Fruit fly (Drosophila melanogaster) whole organism, wandering third instar larva: ENCODE measurements around the gene NKCC.

Source experiments
- Abd-B ChIP-seq: fragments of >200 bp; optimal IDR thresholded peaks from 2 replicates; lab custom pipeline; 2017; ENCODE audit warnings: missing biosample characterization, missing genetic modification characterization
- CrebA ChIP-seq: fragments of 200-800 bp; sonication (Bioruptor generic); optimal IDR thresholded peaks from 2 replicates; lab custom pipeline; 2016; ENCODE audit warnings: missing biosample characterization, mild to moderate bottlenecking, missing genetic modification characterization, borderline replicate concordance
- Dfd ChIP-seq: fragments of >200 bp; optimal IDR thresholded peaks from 2 replicates; lab custom pipeline; 2017; ENCODE audit warnings: missing biosample characterization, missing genetic modification characterization
- Dif ChIP-seq: fragments of 200-275, 200-300 bp; sonication (Bioruptor generic); optimal IDR thresholded peaks from 2 replicates; lab custom pipeline; 2018; ENCODE audit warnings: missing biosample characterization, missing genetic modification characterization; ENCODE audit not compliant: partially characterized antibody
- GATAd ChIP-seq: sonication (Bioruptor generic); optimal IDR thresholded peaks from 2 replicates; lab custom pipeline; 2016; ENCODE audit warnings: missing biosample characterization, missing genetic modification characterization
- Hr78 ChIP-seq: fragments of >200 bp; optimal IDR thresholded peaks from 2 replicates; lab custom pipeline; 2017; ENCODE audit warnings: missing biosample characterization, missing genetic modification characterization
- Hr83 ChIP-seq: fragments of 200-300 bp; sonication (Bioruptor generic); optimal IDR thresholded peaks from 2 replicates; lab custom pipeline; 2016; ENCODE audit warnings: missing biosample characterization, mild to moderate bottlenecking, missing genetic modification characterization, moderate library complexity; ENCODE audit not compliant: poor library complexity, severe bottlenecking
- Mio ChIP-seq: sonication (Bioruptor generic); optimal IDR thresholded peaks from 2 replicates; lab custom pipeline; 2016; ENCODE audit warnings: missing biosample characterization, missing genetic modification characterization
- Vsx2 ChIP-seq: fragments of 200-300, 225-300 bp; sonication (Bioruptor generic); optimal IDR thresholded peaks from 2 replicates; lab custom pipeline; 2018; ENCODE audit warnings: missing biosample characterization, missing genetic modification characterization; ENCODE audit not compliant: partially characterized antibody
- pan ChIP-seq: fragments of >200 bp; optimal IDR thresholded peaks from 2 replicates; lab custom pipeline; 2017
- psq ChIP-seq: fragments of 200-800 bp; sonication (Bioruptor generic); optimal IDR thresholded peaks from 3 replicates; lab custom pipeline; 2017; ENCODE audit warnings: missing biosample characterization, mild to moderate bottlenecking, missing genetic modification characterization, moderate library complexity
- sage ChIP-seq: fragments of 200-800 bp; sonication (Bioruptor generic); optimal IDR thresholded peaks from 2 replicates; lab custom pipeline; 2016; ENCODE audit warnings: missing biosample characterization, mild to moderate bottlenecking, missing genetic modification characterization
- sv ChIP-seq: fragments of 200-800 bp; sonication (Bioruptor generic); optimal IDR thresholded peaks from 3 replicates; lab custom pipeline; 2016; ENCODE audit warnings: missing biosample characterization, missing genetic modification characterization
- tai ChIP-seq: sonication (Bioruptor generic); optimal IDR thresholded peaks from 2 replicates; lab custom pipeline; 2016; ENCODE audit warnings: missing biosample characterization, missing genetic modification characterization

DNA sequence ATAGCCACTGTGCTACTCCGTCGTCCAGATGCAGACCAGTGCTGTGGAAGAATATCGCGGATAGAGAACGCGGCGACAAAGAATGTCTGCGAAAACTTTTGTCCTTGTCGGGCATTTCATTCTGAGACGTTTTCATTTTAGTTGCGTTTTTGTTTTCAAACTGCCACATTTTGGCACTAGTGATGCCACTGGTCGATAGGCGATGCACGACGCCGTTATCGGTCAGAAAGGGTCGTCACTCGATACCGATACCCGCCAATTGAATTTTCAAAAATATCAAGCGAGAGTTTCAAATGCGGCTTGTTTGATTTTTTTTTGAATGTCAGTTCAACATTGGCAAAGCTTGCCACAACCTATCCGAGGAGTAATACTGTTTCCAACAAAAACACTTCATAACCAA lies 48.0 kb upstream of the NKCC start:
- TF ChIP-seq Hr78 (GFP tag; lab: Kevin White, UChicago) (no peak), pan (lab: Kevin White, UChicago) (no peak), sv (GFP tag; lab: Kevin White, UChicago) (no peak), sage (no peak), Mio (GFP tag; lab: Kevin White, UChicago) (no peak), tai (no peak), Dif (GFP tag; lab: Kevin White, UChicago) (no peak), GATAd (GFP tag; lab: Kevin White, UChicago) (no peak), Hr83 (GFP tag; lab: Kevin White, UChicago) (no peak), Dfd (GFP tag; lab: Kevin White, UChicago) (no peak), Abd-B (GFP tag; lab: Kevin White, UChicago) (no peak), psq (GFP tag; lab: Kevin White, UChicago) (no peak), CrebA (GFP tag; lab: Kevin White, UChicago) (no peak), Vsx2 (GFP tag; lab: Kevin White, UChicago) (no peak)
